Fruit fly (Drosophila melanogaster): ENCODE data around the gene CG4194.

Gene CG4194

dm6 chrX:2071878-2072817, 3.8 kb downstream of the CG4194 start, which contains the start of gene Rtca (continued):
- peak; percentile 72 for TF ChIP-seq E2f1 (GFP tag; IDR thresholded peaks at IDR 0.05)
- no peak for TF ChIP-seq corto (GFP tag; optimal IDR thresholded peaks at IDR 0.05)
- TF ChIP-seq salm (tag; optimal IDR thresholded peaks at IDR 0.05): no peak
- TF ChIP-seq emc (GFP tag; optimal IDR thresholded peaks at IDR 0.05): peak; percentile 15
- peak; percentile 73 for TF ChIP-seq CG7556 (GFP tag; optimal IDR thresholded peaks at IDR 0.05)
- TF ChIP-seq CG2202 (tag; optimal IDR thresholded peaks at IDR 0.05): no peak
- no peak for TF ChIP-seq CG8765 (GFP tag; IDR thresholded peaks at IDR 0.05)
- peak; percentile 43 for TF ChIP-seq CG6683 (GFP tag; optimal IDR thresholded peaks at IDR 0.05)
- TF ChIP-seq jumu (GFP tag; optimal IDR thresholded peaks at IDR 0.05): peak; percentile 51
- peak; percentile 82 for TF ChIP-seq CG15269 (tag; optimal IDR thresholded peaks at IDR 0.05)
- peak; percentile 18 for TF ChIP-seq CG5245 (GFP tag; optimal IDR thresholded peaks at IDR 0.05)
- peak; percentile 59 for TF ChIP-seq CG8944 (GFP tag; optimal IDR thresholded peaks at IDR 0.05)
- TF ChIP-seq D (optimal IDR thresholded peaks at IDR 0.05): no peak
- peak; percentile 60 for TF ChIP-seq D (GFP tag; optimal IDR thresholded peaks at IDR 0.05)
- TF ChIP-seq CG34376 (GFP tag; optimal IDR thresholded peaks at IDR 0.05): peak; percentile 37
- peak; percentile 58 for TF ChIP-seq Max (GFP tag; optimal IDR thresholded peaks at IDR 0.05)
- TF ChIP-seq CG2120 (GFP tag; optimal IDR thresholded peaks at IDR 0.05): peak; percentile 85
- peak; percentile 73 for TF ChIP-seq cwo (GFP tag; optimal IDR thresholded peaks at IDR 0.05)
- no peak for TF ChIP-seq slou (GFP tag; optimal IDR thresholded peaks at IDR 0.05)
- peak; percentile 81 for TF ChIP-seq CG2678 (tag; optimal IDR thresholded peaks at IDR 0.05)
- peak; percentile 47 for TF ChIP-seq Ssrp (tag; optimal IDR thresholded peaks at IDR 0.05)
- TF ChIP-seq Pdp1 (GFP tag; optimal IDR thresholded peaks at IDR 0.05): peak; percentile 49 to 70
- TF ChIP-seq CG4424 (GFP tag; optimal IDR thresholded peaks at IDR 0.05): peak; percentile 51
- no peak for TF ChIP-seq Gsc (GFP tag; IDR thresholded peaks at IDR 0.05)
- TF ChIP-seq danr (GFP tag; IDR thresholded peaks at IDR 0.05): peak; percentile 48; the same call in 1 of the 2 replicates
- TF ChIP-seq CG15479 (GFP tag; optimal IDR thresholded peaks at IDR 0.05): peak; percentile 10
- TF ChIP-seq knrl (GFP tag; IDR thresholded peaks at IDR 0.05; ENCODE audit: partially characterized antibody): no peak
- peak; percentile 48 for TF ChIP-seq HLH54F (GFP tag; optimal IDR thresholded peaks at IDR 0.05)
- TF ChIP-seq pfk (GFP tag; optimal IDR thresholded peaks at IDR 0.05): no peak
- TF ChIP-seq Ravus (GFP tag; IDR thresholded peaks at IDR 0.05): no peak
- TF ChIP-seq CG13123 (GFP tag; optimal IDR thresholded peaks at IDR 0.05): peak; percentile 3
- TF ChIP-seq Oli (tag; optimal IDR thresholded peaks at IDR 0.05): peak; percentile 77
- no peak for TF ChIP-seq eve (GFP tag; optimal IDR thresholded peaks at IDR 0.05)
- no peak for TF ChIP-seq Dfd (GFP tag; optimal IDR thresholded peaks at IDR 0.05)
- TF ChIP-seq CG17359 (tag; optimal IDR thresholded peaks at IDR 0.05): peak; percentile 58
- TF ChIP-seq Trl (optimal IDR thresholded peaks at IDR 0.05): peak; percentile 25 to 37
- TF ChIP-seq Trl (GFP tag; optimal IDR thresholded peaks at IDR 0.05): peak; percentile 57
- peak; percentile 14 for TF ChIP-seq CG4617 (GFP tag; optimal IDR thresholded peaks at IDR 0.05; ENCODE audit: borderline replicate concordance)
- TF ChIP-seq Camta (GFP tag; optimal IDR thresholded peaks at IDR 0.05): peak; percentile 17
- TF ChIP-seq Nf-YA (GFP tag; IDR thresholded peaks at IDR 0.05): 0 out of 2 replicates have a peak, but pooled peaks have one; percentile 8
- TF ChIP-seq so (GFP tag; IDR thresholded peaks at IDR 0.05): no peak; the same call in 2 of the 3 replicates
- TF ChIP-seq kah (GFP tag; optimal IDR thresholded peaks at IDR 0.05): peak; percentile 22
- 0 out of 2 replicates have a peak, but pooled peaks have one; percentile 15 for TF ChIP-seq ara (GFP tag; IDR thresholded peaks at IDR 0.05)
- TF ChIP-seq CG11456 (GFP tag; IDR thresholded peaks at IDR 0.05): peak; percentile 62; the same call in 1 of the 3 replicates
- no peak for TF ChIP-seq CG10321 (GFP tag; IDR thresholded peaks at IDR 0.05)
- 0 out of 2 replicates have a peak, but pooled peaks have one; percentile 13 for TF ChIP-seq CG13287 (GFP tag; IDR thresholded peaks at IDR 0.05; ENCODE audit: partially characterized antibody)
- TF ChIP-seq CG32767 (GFP tag; IDR thresholded peaks at IDR 0.05): no peak
- no peak for TF ChIP-seq Dp (GFP tag; optimal IDR thresholded peaks at IDR 0.05)
- TF ChIP-seq Usf (GFP tag; optimal IDR thresholded peaks at IDR 0.05): peak; percentile 18
